Fruit fly (Drosophila melanogaster): ENCODE results near the gene Cpr64Aa.

The Cpr64Aa gene

dm6 chr3L:4227164-4227563 is 18.2 kb upstream of the Cpr64Aa start, which contains the start of gene CG46460 (continued):
- TF ChIP-seq CG12769 (tag; optimal IDR thresholded peaks at IDR 0.05) (peak; percentile 19), sens (GFP tag) (peak; percentile 81), CG34376 (GFP tag; optimal IDR thresholded peaks at IDR 0.05) (peak; percentile 6), Nf-YC (tag; optimal IDR thresholded peaks at IDR 0.05) (peak; percentile 6), Ada2b (GFP tag; IDR thresholded peaks at IDR 0.05) (no peak), az2 (GFP tag; optimal IDR thresholded peaks at IDR 0.05) (no peak), bsh (GFP tag; optimal IDR thresholded peaks at IDR 0.05) (no peak), her (GFP tag; optimal IDR thresholded peaks at IDR 0.05) (peak; percentile 1), Sox100B (GFP tag; optimal IDR thresholded peaks at IDR 0.05) (no peak), CG31365 (tag; optimal IDR thresholded peaks at IDR 0.05) (no peak), CG33557 (GFP tag; optimal IDR thresholded peaks at IDR 0.05) (no peak), lilli (GFP tag; optimal IDR thresholded peaks at IDR 0.05) (no peak), pnt (GFP tag; optimal IDR thresholded peaks at IDR 0.05) (no peak), fru (optimal IDR thresholded peaks at IDR 0.05) (no peak), Abd-B (GFP tag; optimal IDR thresholded peaks at IDR 0.05) (no peak), CG6272 (GFP tag; IDR thresholded peaks at IDR 0.05) (no peak), CG4424 (GFP tag; optimal IDR thresholded peaks at IDR 0.05) (no peak), trh (GFP tag; optimal IDR thresholded peaks at IDR 0.05) (no peak), CG12155 (GFP tag; optimal IDR thresholded peaks at IDR 0.05) (no peak), Fer1 (GFP tag; optimal IDR thresholded peaks at IDR 0.05) (no peak), Blimp-1 (GFP tag; optimal IDR thresholded peaks at IDR 0.05) (no peak), HmgZ (tag; optimal IDR thresholded peaks at IDR 0.05) (peak; percentile 4), CG13287 (GFP tag; IDR thresholded peaks at IDR 0.05; ENCODE audit: partially characterized antibody) (peak; percentile 36; the same call in 1 of the 2 replicates), Drgx (GFP tag; IDR thresholded peaks at IDR 0.05) (no peak), Fer3 (tag; optimal IDR thresholded peaks at IDR 0.05) (no peak), gem (tag; optimal IDR thresholded peaks at IDR 0.05) (no peak), CG14014 (GFP tag; IDR thresholded peaks at IDR 0.05) (0 out of 2 replicates have a peak, but pooled peaks have one; percentile 20), ab (GFP tag; optimal IDR thresholded peaks at IDR 0.05) (no peak), sr (GFP tag; IDR thresholded peaks at IDR 0.05) (no peak), CG13894 (tag; optimal IDR thresholded peaks at IDR 0.05) (no peak), cg (GFP tag; optimal IDR thresholded peaks at IDR 0.05) (peak; percentile 94), oc (tag; optimal IDR thresholded peaks at IDR 0.05) (peak; percentile 43), CG1529 (GFP tag; optimal IDR thresholded peaks at IDR 0.05) (no peak), CG11247 (GFP tag; IDR thresholded peaks at IDR 0.05) (no peak), CG34422 (GFP tag; IDR thresholded peaks at IDR 0.05) (0 out of 3 replicates have a peak, but pooled peaks have one; percentile 36), CG5180 (GFP tag; optimal IDR thresholded peaks at IDR 0.05) (no peak), CG16815 (GFP tag; optimal IDR thresholded peaks at IDR 0.05) (no peak), CG2678 (tag; optimal IDR thresholded peaks at IDR 0.05) (peak; percentile 4), gcm (GFP tag; optimal IDR thresholded peaks at IDR 0.05) (no peak), CG12299 (tag; optimal IDR thresholded peaks at IDR 0.05) (no peak), otp (GFP tag; IDR thresholded peaks at IDR 0.05) (no peak), CG12236 (GFP tag; optimal IDR thresholded peaks at IDR 0.05) (no peak), Meics (GFP tag; optimal IDR thresholded peaks at IDR 0.05) (no peak), Hmr (GFP tag; optimal IDR thresholded peaks at IDR 0.05) (peak; percentile 27), Bdp1 (GFP tag; optimal IDR thresholded peaks at IDR 0.05) (no peak), CG32767 (GFP tag; IDR thresholded peaks at IDR 0.05) (no peak), HmgD (GFP tag; optimal IDR thresholded peaks at IDR 0.05) (no peak), Deaf1 (tag; optimal IDR thresholded peaks at IDR 0.05) (peak; percentile 68), CG3281 (GFP tag; optimal IDR thresholded peaks at IDR 0.05) (no peak), CG13424 (tag; optimal IDR thresholded peaks at IDR 0.05) (no peak), CG9609 (GFP tag; optimal IDR thresholded peaks at IDR 0.05) (no peak), repo (GFP tag; optimal IDR thresholded peaks at IDR 0.05) (peak; percentile 10)

Measured in whole organism, embryonic.